Fruit fly (Drosophila melanogaster): ENCODE results near the gene Ir94b.

The Ir94b gene

dm6 chr3R:22072553-22072952, 44.5 kb downstream of the Ir94b start:
- TF ChIP-seq Myc (optimal IDR thresholded peaks at IDR 0.05) (peak; percentile 18), Dif (GFP tag; optimal IDR thresholded peaks at IDR 0.05; ENCODE audit: partially characterized antibody) (no peak), Abd-B (GFP tag; optimal IDR thresholded peaks at IDR 0.05) (no peak)

dm6 chr3R:22071628-22072027, 45.4 kb downstream of the Ir94b start:
- no peak for TF ChIP-seq CG9705 (GFP tag; optimal IDR thresholded peaks at IDR 0.05)
- TF ChIP-seq Dfd (GFP tag; optimal IDR thresholded peaks at IDR 0.05): peak; percentile 82
- no peak for TF ChIP-seq woc (GFP tag; optimal IDR thresholded peaks at IDR 0.05)
- no peak for TF ChIP-seq dl (GFP tag; optimal IDR thresholded peaks at IDR 0.05; ENCODE audit: insufficient read depth in 1 of 2, partially characterized antibody in 2 of 2)
- TF ChIP-seq Rel (GFP tag; optimal IDR thresholded peaks at IDR 0.05): no peak
- TF ChIP-seq Rel (tag; optimal IDR thresholded peaks at IDR 0.05): no peak
- no peak for TF ChIP-seq Abd-B (GFP tag; optimal IDR thresholded peaks at IDR 0.05)
- no peak for TF ChIP-seq Sp1 (GFP tag; optimal IDR thresholded peaks at IDR 0.05)

dm6 chr3R:22067235-22067634, 49.8 kb downstream of the Ir94b start:
- TF ChIP-seq pan (optimal IDR thresholded peaks at IDR 0.05) (no peak), Hr83 (GFP tag; optimal IDR thresholded peaks at IDR 0.05; ENCODE audit: poor library complexity, severe bottlenecking) (peak; percentile 25)

dm6 chr3R:22066440-22066839, 50.6 kb downstream of the Ir94b start:
- TF ChIP-seq Abd-B (GFP tag; optimal IDR thresholded peaks at IDR 0.05): no peak
- TF ChIP-seq Rel (GFP tag; optimal IDR thresholded peaks at IDR 0.05): no peak
- peak; percentile 10 for TF ChIP-seq Rel (tag; optimal IDR thresholded peaks at IDR 0.05)
- no peak for TF ChIP-seq dl (GFP tag; optimal IDR thresholded peaks at IDR 0.05; ENCODE audit: insufficient read depth in 1 of 2, partially characterized antibody in 2 of 2)
- no peak for TF ChIP-seq Dfd (GFP tag; optimal IDR thresholded peaks at IDR 0.05)
- TF ChIP-seq usp (GFP tag; optimal IDR thresholded peaks at IDR 0.05): no peak
